Worm (Caenorhabditis elegans): Measurements from ENCODE around the gene flp-11.

DNA sequence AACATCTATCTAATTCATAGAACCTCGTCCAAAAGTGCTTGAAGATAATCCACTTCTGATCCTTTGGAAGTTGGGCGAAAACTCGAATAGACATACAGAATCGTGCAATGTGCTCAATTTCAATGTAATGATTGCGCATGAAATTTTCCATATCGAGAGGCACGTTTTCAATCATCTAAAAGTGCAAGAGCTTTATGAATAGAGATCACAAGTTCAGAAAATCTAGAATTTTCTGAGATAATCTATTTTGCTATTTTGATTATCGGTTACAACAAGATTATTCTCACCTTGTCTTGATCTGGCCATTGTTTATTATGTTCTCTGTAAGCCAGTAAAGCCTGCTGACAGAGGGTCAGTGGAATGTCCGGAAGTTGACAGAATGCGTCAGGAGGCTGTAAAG, 20.4 kb downstream of the flp-11 start:
- no peak for TF ChIP-seq B0310.2 (tag; optimal IDR thresholded peaks at IDR 0.05)
- no peak for TF ChIP-seq ama-1 (optimal IDR thresholded peaks at IDR 0.05)
- no peak for TF ChIP-seq flt-1 (GFP tag; IDR thresholded peaks at IDR 0.05)
- TF ChIP-seq hmbx-1 (tag; optimal IDR thresholded peaks at IDR 0.05), result no peak
- no peak for TF ChIP-seq ceh-13 (GFP tag; optimal IDR thresholded peaks at IDR 0.05)
- no peak for TF ChIP-seq hnd-1 (tag; optimal IDR thresholded peaks at IDR 0.05)
- TF ChIP-seq tbx-37 (GFP tag; conservative IDR thresholded peaks at IDR 0.05), result no peak
- TF ChIP-seq hmg-4 (GFP tag; optimal IDR thresholded peaks at IDR 0.05), result no peak
- TF ChIP-seq pes-1 (GFP tag; IDR thresholded peaks at IDR 0.05), result no peak
- TF ChIP-seq tbx-11 (GFP tag; IDR thresholded peaks at IDR 0.05), result no peak
- no peak for TF ChIP-seq tra-4 (tag; optimal IDR thresholded peaks at IDR 0.05)
- no peak for TF ChIP-seq ets-7 (tag; optimal IDR thresholded peaks at IDR 0.05)
